Fruit fly (Drosophila melanogaster) whole organism, pupa: ENCODE data around the gene CCDC53.

Source experiments
- CG10348 ChIP-seq: fragments of 200-800 bp; sonication (Bioruptor generic); IDR thresholded peaks from 2 replicates; pipeline ENCODE4 v1.3.6; 2022; ENCODE audit warnings: missing biosample characterization, missing genetic modification characterization
- CG12605 ChIP-seq: fragments of 200-800 bp; sonication (Bioruptor generic); IDR thresholded peaks from 2 replicates; pipeline ENCODE4 v1.3.6; 2022; ENCODE audit warnings: missing biosample characterization, missing genetic modification characterization
- CG13204 ChIP-seq: fragments of 200-800 bp; sonication (Bioruptor generic); optimal IDR thresholded peaks from 2 replicates; lab custom pipeline; 2018; ENCODE audit warnings: missing biosample characterization, mild to moderate bottlenecking, missing genetic modification characterization, moderate library complexity
- CG14655 ChIP-seq: fragments of 200-800 bp; sonication (Bioruptor generic); optimal IDR thresholded peaks from 3 replicates; lab custom pipeline; 2017; ENCODE audit warnings: mild to moderate bottlenecking, missing biosample characterization, missing genetic modification reagents, missing genetic modification characterization
- CG15710 ChIP-seq: fragments of 200-800 bp; sonication (Bioruptor generic); optimal IDR thresholded peaks from 2 replicates; lab custom pipeline; 2018; ENCODE audit warnings: missing biosample characterization, mild to moderate bottlenecking, missing genetic modification characterization, moderate library complexity
- CG17806 ChIP-seq: fragments of 200-800 bp; sonication (Bioruptor generic); optimal IDR thresholded peaks from 2 replicates; lab custom pipeline; 2018; ENCODE audit warnings: missing biosample characterization, mild to moderate bottlenecking, missing genetic modification characterization, moderate library complexity
- CG32121 ChIP-seq: fragments of 200-800 bp; sonication (Bioruptor generic); IDR thresholded peaks from 2 replicates; pipeline ENCODE4 v1.3.6; 2022; ENCODE audit warnings: missing biosample characterization, missing genetic modification characterization
- CG34367 ChIP-seq: fragments of 200-800 bp; sonication (Bioruptor generic); optimal IDR thresholded peaks from 2 replicates; lab custom pipeline; 2018; ENCODE audit warnings: missing biosample characterization, mild to moderate bottlenecking, missing genetic modification characterization
- CG4496 ChIP-seq: fragments of 200-800 bp; sonication (Bioruptor generic); IDR thresholded peaks from 3 replicates; pipeline ENCODE4 v1.3.6; 2022; ENCODE audit warnings: missing biosample characterization, missing genetic modification characterization
- CG8159 ChIP-seq: fragments of 200-800 bp; sonication (Bioruptor generic); optimal IDR thresholded peaks from 3 replicates; lab custom pipeline; 2018; ENCODE audit warnings: missing biosample characterization, mild to moderate bottlenecking, missing genetic modification characterization, moderate library complexity
- CG8301 ChIP-seq: fragments of 200-800 bp; sonication (Bioruptor generic); optimal IDR thresholded peaks from 2 replicates; lab custom pipeline; 2018; ENCODE audit warnings: missing biosample characterization, mild to moderate bottlenecking, missing genetic modification characterization
- CG9948 ChIP-seq: fragments of 200-800 bp; sonication (Bioruptor generic); optimal IDR thresholded peaks from 2 replicates; lab custom pipeline; 2018; ENCODE audit warnings: missing biosample characterization, mild to moderate bottlenecking, missing genetic modification characterization, moderate library complexity
- D1 ChIP-seq: fragments of 200-800 bp; sonication (Bioruptor generic); optimal IDR thresholded peaks from 2 replicates; lab custom pipeline; 2018; ENCODE audit warnings: missing biosample characterization, mild to moderate bottlenecking, missing genetic modification characterization, moderate library complexity
- EcR ChIP-seq: fragments of 200-800 bp; sonication (Bioruptor generic); optimal IDR thresholded peaks from 3 replicates; lab custom pipeline; 2019; ENCODE audit warnings: missing biosample characterization, missing genetic modification characterization, mild to moderate bottlenecking, moderate library complexity, missing genetic modification reagents
- Ets98B ChIP-seq: fragments of 200-800 bp; sonication (Bioruptor generic); IDR thresholded peaks from 2 replicates; pipeline ENCODE4 v1.3.6; 2022; ENCODE audit warnings: missing biosample characterization, missing genetic modification characterization
- Pif1A ChIP-seq: fragments of 200-800 bp; sonication (Bioruptor generic); optimal IDR thresholded peaks from 3 replicates; lab custom pipeline; 2016; ENCODE audit warnings: missing biosample characterization, missing genetic modification characterization
- Pif1B ChIP-seq: fragments of 200-800 bp; sonication (Bioruptor generic); optimal IDR thresholded peaks from 3 replicates; lab custom pipeline; 2016; ENCODE audit warnings: missing biosample characterization, missing genetic modification characterization
- Snoo ChIP-seq: fragments of 200-800 bp; sonication (Bioruptor generic); optimal IDR thresholded peaks from 3 replicates; lab custom pipeline; 2017; ENCODE audit warnings: missing biosample characterization, mild to moderate bottlenecking, missing genetic modification characterization, inconsistent platforms
- fd96Ca ChIP-seq: fragments of 200-800 bp; sonication (Bioruptor generic); IDR thresholded peaks from 3 replicates; pipeline ENCODE4 v1.3.6; 2022; ENCODE audit warnings: missing biosample characterization, missing genetic modification characterization
- gl ChIP-seq: fragments of 200-800 bp; sonication (Bioruptor generic); optimal IDR thresholded peaks from 2 replicates; lab custom pipeline; 2018; ENCODE audit warnings: missing biosample characterization, mild to moderate bottlenecking, missing genetic modification characterization
- rn ChIP-seq: fragments of 200-800 bp; sonication (Bioruptor generic); IDR thresholded peaks from 2 replicates; pipeline ENCODE4 v1.3.6; 2022; ENCODE audit warnings: missing biosample characterization, missing genetic modification characterization

The CCDC53 gene

DNA sequence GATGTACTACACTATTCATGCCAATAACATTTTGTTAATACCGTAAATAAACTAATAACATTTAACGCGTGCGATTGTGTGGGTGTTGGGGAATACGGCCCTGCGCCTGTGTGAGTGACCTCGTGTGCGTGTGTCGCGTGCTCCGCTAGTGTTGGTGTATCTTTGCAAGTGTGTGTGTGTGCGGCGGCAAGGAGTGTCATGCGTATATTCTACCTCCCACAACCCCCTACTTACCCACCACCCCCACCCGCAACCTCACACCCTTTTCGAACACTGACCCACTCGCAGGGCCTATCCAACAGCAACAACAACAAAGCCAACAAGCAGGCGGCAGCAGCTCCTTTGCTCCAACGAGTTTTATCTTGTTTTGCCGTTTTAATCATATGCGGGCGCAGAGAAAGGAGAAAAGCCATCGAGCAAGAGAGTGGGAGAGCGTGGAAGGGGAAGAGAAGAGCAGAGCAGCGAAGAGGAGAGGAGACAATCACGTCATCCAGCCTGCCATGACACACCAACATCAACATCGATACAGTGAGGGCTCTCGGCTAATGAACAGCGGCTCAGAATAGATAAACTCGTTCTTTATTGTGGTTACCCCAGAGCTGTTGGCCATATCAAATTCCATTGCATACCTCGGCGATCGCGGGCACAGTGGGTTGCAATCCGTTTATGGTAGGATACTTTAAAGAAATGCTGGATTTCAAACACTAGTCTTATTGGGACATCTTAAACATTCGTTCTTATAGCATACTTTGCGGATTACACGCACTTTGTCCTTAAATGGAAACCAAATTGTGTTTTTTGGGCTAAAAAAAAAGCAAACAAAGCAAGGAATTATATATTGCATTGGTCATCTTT is 43.7 kb downstream of the CCDC53 start:
- TF ChIP-seq CG8159 (tag; lab: Kevin White, UChicago) (no peak), fd96Ca (GFP tag; lab: Robert Waterston, UW) (0 out of 3 replicates have a peak, but pooled peaks have one; percentile 19), Pif1B (no peak), rn (GFP tag; lab: Robert Waterston, UW) (no peak), CG34367 (no peak), gl (tag; lab: Kevin White, UChicago) (no peak), CG14655 (GFP tag; lab: Kevin White, UChicago) (peak; percentile 23), CG8301 (tag; lab: Kevin White, UChicago) (peak; percentile 4), Pif1A (GFP tag; lab: Kevin White, UChicago) (no peak), CG32121 (GFP tag; lab: Robert Waterston, UW) (no peak), CG15710 (tag; lab: Kevin White, UChicago) (no peak), EcR (GFP tag; lab: Kevin White, UChicago) (peak; percentile 48), Snoo (tag; lab: Kevin White, UChicago) (no peak), CG4496 (GFP tag; lab: Robert Waterston, UW) (no peak), CG12605 (GFP tag; lab: Robert Waterston, UW) (no peak; the same call in 1 of the 2 replicates), D1 (tag; lab: Kevin White, UChicago) (no peak), Ets98B (GFP tag; lab: Robert Waterston, UW) (no peak), CG9948 (no peak), CG17806 (tag; lab: Kevin White, UChicago) (no peak), CG13204 (peak; percentile 27), CG10348 (GFP tag; lab: Robert Waterston, UW) (no peak)

DNA sequence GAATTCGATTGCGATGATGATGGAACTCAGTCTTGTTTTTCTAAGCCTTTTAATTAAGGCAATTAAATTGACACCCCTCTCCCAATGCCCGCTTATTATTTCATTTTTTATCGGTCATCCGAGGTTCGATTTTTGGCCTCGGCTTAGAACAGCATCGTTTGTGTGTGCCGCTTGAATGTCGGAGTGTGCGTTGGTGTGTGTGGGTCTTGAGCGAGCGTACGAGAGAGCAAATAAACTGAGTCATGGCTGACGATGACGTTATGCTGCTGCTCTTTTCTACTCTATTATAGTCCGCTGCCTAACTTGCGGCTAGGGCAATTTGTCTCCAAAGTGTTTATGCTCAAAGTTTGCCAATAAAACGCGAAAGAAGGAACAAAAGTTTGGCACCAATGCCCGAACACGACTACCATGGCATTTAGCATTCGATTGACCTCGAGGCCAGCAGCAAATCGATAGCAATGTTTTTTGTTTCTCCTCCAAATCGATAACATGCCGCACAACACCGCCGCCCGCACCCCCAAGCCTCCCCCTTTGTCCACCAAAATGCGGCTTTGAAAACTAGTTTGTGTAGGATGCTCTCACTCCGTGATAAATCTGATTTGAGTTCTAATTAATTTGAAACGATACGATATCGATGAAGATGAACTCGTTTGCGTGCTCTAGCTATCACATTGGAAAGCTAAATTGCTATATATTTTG is 44.7 kb downstream of the CCDC53 start:
- TF ChIP-seq Ets98B (GFP tag; lab: Robert Waterston, UW) = no peak
- 0 out of 3 replicates have a peak, but pooled peaks have one; percentile 44 for TF ChIP-seq CG4496 (GFP tag; lab: Robert Waterston, UW)
- TF ChIP-seq, all 21 proteins: peak for 1

DNA sequence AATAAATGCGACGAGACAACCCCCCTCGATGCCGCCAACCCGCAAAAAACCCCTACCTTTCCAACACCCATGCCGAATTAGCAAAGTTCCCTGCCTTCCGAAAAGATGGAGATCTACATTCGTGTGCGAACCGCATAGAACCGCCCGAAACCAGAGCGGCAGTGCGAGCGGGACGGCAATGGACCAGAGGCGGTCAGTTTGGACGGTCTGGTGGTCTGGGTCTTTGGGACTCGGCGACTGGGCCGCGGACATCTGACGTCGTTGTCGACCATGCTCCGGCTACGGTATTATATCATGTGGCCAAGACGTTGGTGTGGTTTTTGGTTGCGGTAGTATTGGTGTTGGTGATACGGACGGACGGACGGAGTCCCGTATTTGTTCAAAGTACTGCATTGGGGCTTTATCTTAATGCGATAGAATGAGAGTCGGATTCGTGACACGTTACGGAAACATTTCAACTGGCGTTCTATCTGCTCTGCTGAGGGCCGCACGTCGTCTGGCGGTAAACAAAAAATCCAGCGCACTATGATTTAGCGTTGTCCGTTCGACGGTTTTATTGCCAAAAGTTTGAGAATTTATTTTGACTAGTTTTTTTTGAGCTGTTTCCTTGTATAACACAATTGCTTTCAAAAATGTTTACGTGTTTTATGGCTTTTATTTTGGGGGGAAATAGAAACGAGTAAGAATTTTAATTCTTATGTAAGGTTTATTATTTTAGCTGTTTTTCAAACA is 46.0 kb downstream of the CCDC53 start:
- no peak for TF ChIP-seq Pif1A (GFP tag; lab: Kevin White, UChicago)
- TF ChIP-seq Pif1B = no peak
- peak; percentile 18 for TF ChIP-seq CG14655 (GFP tag; lab: Kevin White, UChicago)
- TF ChIP-seq CG32121 (GFP tag; lab: Robert Waterston, UW) = 0 out of 2 replicates have a peak, but pooled peaks have one; percentile 26

DNA sequence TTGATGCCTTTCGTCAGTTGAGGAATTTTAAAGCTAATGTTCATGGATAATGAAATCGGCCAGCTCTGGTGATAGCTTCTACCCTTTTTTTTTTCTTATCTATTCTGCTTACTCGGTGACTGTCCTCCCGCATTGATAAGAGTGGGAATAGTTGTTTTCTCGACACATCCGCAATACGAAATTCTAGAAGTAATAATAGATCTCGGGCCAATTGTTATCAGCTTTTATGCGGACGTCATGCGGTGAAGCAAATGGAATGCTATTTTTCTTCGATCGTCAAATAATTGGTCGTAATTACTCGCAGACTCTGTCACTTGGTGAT is 46.5 kb downstream of the CCDC53 start:
- TF ChIP-seq CG14655 (GFP tag; lab: Kevin White, UChicago) (no peak), EcR (GFP tag; lab: Kevin White, UChicago) (peak; percentile 5), CG9948 (no peak)

DNA sequence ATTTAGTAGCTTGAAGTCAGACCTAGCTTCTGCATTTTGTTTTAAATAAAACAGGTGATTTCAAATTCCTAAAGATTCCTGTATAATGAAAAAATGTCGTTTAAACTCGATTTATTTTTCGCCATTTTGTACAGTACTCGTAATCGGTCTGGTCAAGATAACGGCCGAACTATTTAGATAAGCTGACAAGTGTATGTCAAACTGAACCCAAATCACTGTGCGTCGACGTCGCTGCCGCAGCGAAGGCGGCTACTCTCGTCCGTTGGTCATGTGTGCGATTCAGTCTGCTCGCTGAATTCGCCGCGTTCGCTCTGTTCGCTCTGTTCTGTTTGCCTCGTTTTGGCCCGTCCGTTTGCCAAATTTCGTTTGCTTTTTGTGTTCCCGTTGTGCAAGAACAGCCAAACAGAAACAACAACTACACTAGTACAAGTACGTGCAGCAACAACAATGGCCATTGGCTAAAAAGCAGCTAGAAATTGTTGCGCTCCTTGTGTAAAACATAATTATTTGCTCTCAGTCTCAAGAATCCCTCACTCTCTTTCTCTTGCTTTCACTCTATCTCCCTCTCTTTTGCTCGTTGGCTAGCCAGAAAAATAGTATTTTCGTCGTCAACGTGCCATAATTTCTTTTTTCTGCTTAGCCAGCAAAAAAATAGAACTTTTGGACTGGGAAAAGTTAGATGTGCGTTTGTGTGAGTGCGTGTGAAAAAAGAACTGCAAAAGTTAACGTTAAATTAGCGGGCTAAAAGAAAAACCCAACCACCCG is 47.3 kb downstream of the CCDC53 start:
- peak; percentile 36 for TF ChIP-seq Pif1A (GFP tag; lab: Kevin White, UChicago)
- no peak for TF ChIP-seq rn (GFP tag; lab: Robert Waterston, UW)
- peak; percentile 19 for TF ChIP-seq CG14655 (GFP tag; lab: Kevin White, UChicago)
- no peak for TF ChIP-seq D1 (tag; lab: Kevin White, UChicago)
- peak; percentile 23 for TF ChIP-seq CG8301 (tag; lab: Kevin White, UChicago)
- peak; percentile 20; the same call in 1 of the 2 replicates for TF ChIP-seq Ets98B (GFP tag; lab: Robert Waterston, UW)
- TF ChIP-seq CG4496 (GFP tag; lab: Robert Waterston, UW) = peak; percentile 27; the same call in 1 of the 3 replicates
- no peak for TF ChIP-seq CG9948

DNA sequence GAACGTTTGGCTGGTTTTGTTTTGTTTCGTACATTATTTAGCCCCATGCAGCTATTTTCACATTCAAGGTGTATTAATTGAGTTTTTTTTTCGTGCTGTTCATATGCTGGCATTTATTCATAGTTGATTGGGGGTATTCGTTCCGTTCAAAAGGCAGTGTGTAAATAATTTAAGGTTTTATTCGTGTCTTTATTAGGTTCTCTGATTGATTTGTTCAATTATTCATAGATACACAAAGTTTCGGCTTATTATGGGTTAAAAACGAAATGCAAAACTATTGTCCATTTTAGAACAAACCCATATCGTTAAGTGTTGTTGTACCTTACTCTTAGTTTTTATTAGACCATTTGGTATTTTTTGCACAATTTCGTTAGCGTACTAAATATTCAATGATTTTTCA is 50.5 kb downstream of the CCDC53 start:
- TF ChIP-seq CG9948 = no peak
- no peak for TF ChIP-seq fd96Ca (GFP tag; lab: Robert Waterston, UW)
- TF ChIP-seq CG4496 (GFP tag; lab: Robert Waterston, UW) = no peak
- TF ChIP-seq CG10348 (GFP tag; lab: Robert Waterston, UW) = no peak
- TF ChIP-seq CG8159 (tag; lab: Kevin White, UChicago) = no peak
- no peak for TF ChIP-seq Pif1A (GFP tag; lab: Kevin White, UChicago)
- TF ChIP-seq gl (tag; lab: Kevin White, UChicago) = no peak
